Worm (Caenorhabditis elegans): ENCODE data around the gene vps-11.

DNA sequence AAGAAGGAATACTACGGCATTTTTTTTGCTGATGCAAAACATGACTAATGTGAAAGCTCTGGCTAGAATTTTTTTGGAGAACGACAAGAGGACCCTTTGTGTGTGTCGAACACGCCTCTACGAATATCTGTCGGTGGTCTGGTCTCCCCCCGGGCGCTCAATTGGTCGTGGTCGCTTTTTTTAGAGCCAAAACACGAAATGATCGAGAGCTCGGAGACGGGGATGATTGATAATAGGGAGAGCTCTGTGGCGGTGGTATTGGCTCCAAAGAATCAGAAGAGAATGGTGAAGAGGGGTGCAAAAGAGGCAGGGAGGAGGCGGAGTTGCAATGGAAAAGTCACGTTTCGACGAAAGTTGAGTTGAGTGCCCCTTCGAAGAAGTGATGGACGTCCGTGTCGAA is 36.3 kb upstream of the vps-11 start:
- TF ChIP-seq tab-1 (GFP tag; IDR thresholded peaks at IDR 0.05) (no peak), ztf-23 (GFP tag; IDR thresholded peaks at IDR 0.05) (no peak), T22C8.4 (GFP tag; IDR thresholded peaks at IDR 0.05) (no peak), flt-1 (GFP tag; IDR thresholded peaks at IDR 0.05) (no peak), ztf-29 (GFP tag; IDR thresholded peaks at IDR 0.05) (no peak), cog-1 (tag; optimal IDR thresholded peaks at IDR 0.05) (no peak), klf-2 (GFP tag; conservative IDR thresholded peaks at IDR 0.05) (no peak)
